Worm (Caenorhabditis elegans) whole organism, late embryonic: ENCODE results near the gene B0416.4.

Experiments used
- C08G9.2 ChIP-seq: sonication (generic microtip); optimal IDR thresholded peaks from 2 replicates; lab custom pipeline; 2016; ENCODE audit warnings: mild to moderate bottlenecking, missing genetic modification characterization, moderate library complexity, missing compliant biosample characterization
- K02D7.2 ChIP-seq: sonication (generic microtip); optimal IDR thresholded peaks from 2 replicates; lab custom pipeline; 2017; ENCODE audit warnings: mild to moderate bottlenecking, missing genetic modification characterization, missing compliant biosample characterization
- K09A11.1 ChIP-seq: sonication (generic microtip); optimal IDR thresholded peaks from 2 replicates; lab custom pipeline; 2017; ENCODE audit warnings: antibody characterized with exemption, mild to moderate bottlenecking, missing genetic modification characterization, missing compliant biosample characterization; ENCODE audit not compliant: insufficient read depth
- T23F11.4 ChIP-seq: fragments of 200-800 bp; sonication (Bioruptor generic); optimal IDR thresholded peaks from 2 replicates; lab custom pipeline; 2018; ENCODE audit warnings: mild to moderate bottlenecking, missing genetic modification characterization, missing compliant biosample characterization
- ahr-1 ChIP-seq: sonication (generic microtip); optimal IDR thresholded peaks from 2 replicates; lab custom pipeline; 2016; ENCODE audit warnings: missing genetic modification characterization, missing compliant biosample characterization
- ceh-14 ChIP-seq: sonication (generic microtip); optimal IDR thresholded peaks from 2 replicates; lab custom pipeline; 2016; ENCODE audit warnings: missing genotype, missing genetic modification characterization, missing compliant biosample characterization
- ceh-19 ChIP-seq: fragments of 200-800 bp; sonication (Bioruptor generic); optimal IDR thresholded peaks from 2 replicates; lab custom pipeline; 2018; ENCODE audit warnings: mild to moderate bottlenecking, missing genetic modification characterization, missing compliant biosample characterization
- ceh-30 ChIP-seq: fragments of 150-350 bp; optimal IDR thresholded peaks from 2 replicates; lab custom pipeline; 2014; ENCODE audit warnings: missing biosample characterization, missing genetic modification characterization
- ceh-34 ChIP-seq: sonication (generic microtip); optimal IDR thresholded peaks from 2 replicates; lab custom pipeline; 2016; ENCODE audit warnings: mild to moderate bottlenecking, missing genetic modification characterization, missing compliant biosample characterization
- ceh-6 ChIP-seq: fragments of 200-800 bp; sonication (Bioruptor generic); optimal IDR thresholded peaks from 2 replicates; lab custom pipeline; 2018; ENCODE audit warnings: mild to moderate bottlenecking, missing genetic modification characterization, missing compliant biosample characterization
- che-1 ChIP-seq: sonication (generic microtip); optimal IDR thresholded peaks from 2 replicates; lab custom pipeline; 2016; ENCODE audit warnings: mild to moderate bottlenecking, missing genetic modification characterization, missing compliant biosample characterization
- elt-2 ChIP-seq: sonication (generic microtip); optimal IDR thresholded peaks from 2 replicates; lab custom pipeline; 2016; ENCODE audit warnings: missing genetic modification reagents, missing genetic modification characterization, missing compliant biosample characterization
- elt-4 ChIP-seq: sonication (generic microtip); optimal IDR thresholded peaks from 2 replicates; lab custom pipeline; 2016; ENCODE audit warnings: missing genetic modification characterization, missing compliant biosample characterization
- fax-1 ChIP-seq: sonication (generic microtip); optimal IDR thresholded peaks from 2 replicates; lab custom pipeline; 2016; ENCODE audit warnings: missing genotype, missing genetic modification characterization, missing compliant biosample characterization
- fkh-10 ChIP-seq: fragments of 150-350 bp; optimal IDR thresholded peaks from 2 replicates; lab custom pipeline; 2014; ENCODE audit warnings: missing biosample characterization, missing genetic modification reagents, missing genetic modification characterization
- hlh-13 ChIP-seq: fragments of 200-800 bp; sonication (Bioruptor generic); optimal IDR thresholded peaks from 2 replicates; lab custom pipeline; 2018; ENCODE audit warnings: mild to moderate bottlenecking, missing genetic modification characterization, missing compliant biosample characterization
- hlh-8 ChIP-seq: sonication (generic microtip); optimal IDR thresholded peaks from 2 replicates; lab custom pipeline; 2016; ENCODE audit warnings: missing genotype, missing genetic modification characterization, missing compliant biosample characterization
- lim-6 ChIP-seq: sonication (generic microtip); optimal IDR thresholded peaks from 2 replicates; lab custom pipeline; 2016; ENCODE audit warnings: missing genetic modification characterization, missing compliant biosample characterization
- lin-11 ChIP-seq: fragments of 200-800 bp; sonication (Bioruptor generic); optimal IDR thresholded peaks from 2 replicates; lab custom pipeline; 2018; ENCODE audit warnings: mild to moderate bottlenecking, missing genetic modification characterization, missing compliant biosample characterization
- madf-2 ChIP-seq: sonication (generic microtip); optimal IDR thresholded peaks from 2 replicates; lab custom pipeline; 2017; ENCODE audit warnings: missing genetic modification characterization, missing compliant biosample characterization
- mec-3 ChIP-seq: sonication (generic microtip); optimal IDR thresholded peaks from 2 replicates; lab custom pipeline; 2016; ENCODE audit warnings: borderline replicate concordance, missing genetic modification characterization, missing compliant biosample characterization
- nfya-1 ChIP-seq: sonication (generic microtip); optimal IDR thresholded peaks from 2 replicates; lab custom pipeline; 2017; ENCODE audit warnings: missing genetic modification characterization, mild to moderate bottlenecking, missing compliant biosample characterization, antibody characterized with exemption, moderate library complexity
- nhr-232 ChIP-seq: sonication (generic microtip); optimal IDR thresholded peaks from 2 replicates; lab custom pipeline; 2016; ENCODE audit warnings: missing genetic modification characterization, missing compliant biosample characterization
- odd-2 ChIP-seq: sonication (generic microtip); optimal IDR thresholded peaks from 2 replicates; lab custom pipeline; 2017; ENCODE audit warnings: antibody characterized with exemption, mild to moderate bottlenecking, missing genetic modification characterization, missing compliant biosample characterization
- pat-9 ChIP-seq: fragments of 200-800 bp; sonication (Bioruptor generic); optimal IDR thresholded peaks from 2 replicates; lab custom pipeline; 2018; ENCODE audit warnings: mild to moderate bottlenecking, missing genetic modification characterization, moderate library complexity, missing compliant biosample characterization
- pax-1 ChIP-seq: fragments of 150-350 bp; optimal IDR thresholded peaks from 2 replicates; lab custom pipeline; 2014; ENCODE audit warnings: missing biosample characterization, missing genetic modification characterization
- sdc-2 ChIP-seq: sonication (generic microtip); optimal IDR thresholded peaks from 2 replicates; lab custom pipeline; 2016; ENCODE audit warnings: missing genotype, missing genetic modification characterization, missing compliant biosample characterization
- syd-9 ChIP-seq: sonication (generic microtip); optimal IDR thresholded peaks from 2 replicates; lab custom pipeline; 2016; ENCODE audit warnings: mild to moderate bottlenecking, missing genetic modification characterization, moderate library complexity, missing compliant biosample characterization
- tbx-7 ChIP-seq: sonication (generic microtip); optimal IDR thresholded peaks from 2 replicates; lab custom pipeline; 2016; ENCODE audit warnings: missing genotype, missing genetic modification characterization, missing compliant biosample characterization
- ttx-3 ChIP-seq: sonication (generic microtip); optimal IDR thresholded peaks from 2 replicates; lab custom pipeline; 2016; ENCODE audit warnings: missing genetic modification reagents, missing genetic modification characterization, missing compliant biosample characterization
- unc-3 ChIP-seq, 2 experiments: fragments of 200-800 bp in 1 of 2; sonication (Bioruptor generic) in 1 of 2; sonication (generic microtip) in 1 of 2; conservative IDR thresholded peaks in 1 of 2; optimal IDR thresholded peaks in 1 of 2; 2 replicates each; pipeline versions ENCODE4 v1.3.6 to Lab custom; 2016 to 2022; ENCODE audit warnings: missing compliant biosample characterization in 2 of 2, missing genetic modification characterization in 2 of 2, missing genetic modification reagents in 1 of 2
- unc-42 ChIP-seq: sonication (generic microtip); optimal IDR thresholded peaks from 2 replicates; lab custom pipeline; 2016; ENCODE audit warnings: missing genotype, missing genetic modification characterization, missing compliant biosample characterization
- unc-55 ChIP-seq: sonication (generic microtip); optimal IDR thresholded peaks from 2 replicates; lab custom pipeline; 2017; ENCODE audit warnings: missing biosample characterization, missing genetic modification reagents, missing genetic modification characterization
- unc-86 ChIP-seq: sonication (generic microtip); optimal IDR thresholded peaks from 2 replicates; lab custom pipeline; 2016; ENCODE audit warnings: missing genetic modification characterization, missing compliant biosample characterization
- zip-5 ChIP-seq: sonication (generic microtip); optimal IDR thresholded peaks from 2 replicates; lab custom pipeline; 2016; ENCODE audit warnings: missing genetic modification characterization, missing compliant biosample characterization
- ztf-16 ChIP-seq: sonication (generic microtip); optimal IDR thresholded peaks from 2 replicates; lab custom pipeline; 2017; ENCODE audit warnings: missing genetic modification characterization, missing compliant biosample characterization

Gene B0416.4

DNA sequence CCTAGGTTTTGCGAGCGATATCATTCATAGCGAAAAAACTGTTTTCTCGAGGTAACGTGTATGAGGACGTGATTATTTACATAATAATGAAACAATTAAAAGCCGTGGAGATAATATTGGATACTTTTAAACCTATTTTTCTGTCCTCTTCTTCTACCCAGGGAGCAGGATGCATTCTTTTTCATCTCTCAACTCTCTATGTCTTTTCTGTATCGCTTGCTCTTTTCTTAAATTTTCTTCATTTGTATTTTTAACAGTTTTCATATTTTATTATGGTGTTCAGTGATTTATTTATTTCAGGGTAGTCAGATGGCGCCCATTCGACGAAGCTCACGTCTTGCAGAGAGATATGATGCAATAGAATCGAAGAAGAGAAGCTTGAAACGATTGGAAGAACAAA, at the start of gene B0416.4:
TSS of gene B0416.4 (plus strand) at position 301 of the 400 bp plus-strand sequence.
- TF ChIP-seq fkh-10, result no peak

- TF ChIP-seq ztf-16 (no peak), lim-6 (tag; lab: Kevin White, UChicago) (no peak), nhr-232 (no peak), lin-11 (tag; lab: Kevin White, UChicago) (no peak), K02D7.2 (tag; lab: Kevin White, UChicago) (no peak), elt-4 (no peak), pax-1 (tag; lab: Kevin White, UChicago) (no peak), zip-5 (tag; lab: Kevin White, UChicago) (no peak), ceh-14 (tag; lab: Kevin White, UChicago) (no peak), ttx-3 (tag; lab: Kevin White, UChicago) (no peak), C08G9.2 (tag; lab: Kevin White, UChicago) (no peak), unc-55 (GFP tag; lab: Kevin White, UChicago) (no peak), che-1 (tag; lab: Kevin White, UChicago) (no peak), hlh-13 (GFP tag; lab: Kevin White, UChicago) (no peak), T23F11.4 (GFP tag; lab: Kevin White, UChicago) (no peak)
Measured at ce11 chrX:9230322-9230721, 48.4 kb upstream of the B0416.4 start.

- TF ChIP-seq unc-42 (tag; lab: Kevin White, UChicago) (no peak), ceh-34 (tag; lab: Kevin White, UChicago) (no peak), unc-86 (tag; lab: Kevin White, UChicago) (no peak), tbx-7 (no peak), hlh-13 (GFP tag; lab: Kevin White, UChicago) (no peak), madf-2 (no peak), K09A11.1 (tag; lab: Kevin White, UChicago) (no peak), syd-9 (tag; lab: Kevin White, UChicago) (no peak), odd-2 (no peak), elt-2 (tag; lab: Kevin White, UChicago) (no peak), mec-3 (tag; lab: Kevin White, UChicago) (no peak), K02D7.2 (tag; lab: Kevin White, UChicago) (no peak), ahr-1 (tag; lab: Kevin White, UChicago) (no peak), ceh-30 (tag; lab: Kevin White, UChicago) (no peak), pat-9 (tag; lab: Kevin White, UChicago) (no peak), unc-55 (GFP tag; lab: Kevin White, UChicago) (no peak)
Measured at ce11 chrX:9231556-9231955, 47.2 kb upstream of the B0416.4 start.

DNA sequence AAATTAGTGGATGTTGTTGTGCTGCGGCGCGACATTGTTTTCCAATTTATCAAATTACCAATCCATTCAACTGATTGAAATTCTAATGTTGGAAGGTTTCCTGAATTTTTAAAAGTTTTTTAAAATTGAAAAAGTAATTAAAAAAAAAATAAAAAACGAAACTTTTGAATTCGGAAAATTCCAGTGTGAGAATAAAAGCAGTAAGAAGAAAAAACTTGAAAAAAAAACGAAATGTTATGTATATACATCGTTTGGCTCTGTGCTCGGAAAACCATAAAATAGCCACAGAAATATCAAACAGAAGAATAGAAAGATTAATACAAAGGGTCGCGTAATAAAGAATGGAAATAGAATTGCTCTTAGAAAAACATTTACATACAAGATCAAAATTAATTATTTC, 46.7 kb upstream of the B0416.4 start, which contains the start of gene vav-1:
TSS of gene vav-1 (minus strand) at position 101 of the 400 bp plus-strand sequence.
- TF ChIP-seq unc-55 (GFP tag; lab: Kevin White, UChicago) (no peak), ceh-6 (GFP tag; lab: Kevin White, UChicago) (no peak), hlh-8 (tag; lab: Kevin White, UChicago) (no peak), nfya-1 (no peak), lin-11 (tag; lab: Kevin White, UChicago) (no peak), madf-2 (no peak)

ce11 chrX:9233805-9234204, 44.9 kb upstream of the B0416.4 start:
- TF ChIP-seq fax-1 (no peak), lin-11 (tag; lab: Kevin White, UChicago) (no peak), C08G9.2 (tag; lab: Kevin White, UChicago) (peak; percentile 31), ceh-19 (GFP tag; lab: Kevin White, UChicago) (no peak), ztf-16 (no peak), elt-4 (peak; percentile 63), sdc-2 (peak; percentile 27), unc-3 (GFP tag; conservative IDR thresholded peaks at IDR 0.05; lab: Robert Waterston, UW) (no peak), unc-3 (tag; optimal IDR thresholded peaks at IDR 0.05; lab: Kevin White, UChicago) (no peak)
